Worm (Caenorhabditis elegans) whole organism, L2 larva: Measurements from ENCODE around the gene dbl-1.

Experiments
- C34F6.9 ChIP-seq: fragments of 150-350 bp; optimal IDR thresholded peaks from 2 replicates; lab custom pipeline; 2014; ENCODE audit warnings: missing biosample characterization, missing genetic modification characterization
- F13H6.1 ChIP-seq: sonication (generic microtip); optimal IDR thresholded peaks from 2 replicates; lab custom pipeline; 2016; ENCODE audit warnings: missing genetic modification characterization, missing compliant biosample characterization
- R02D3.7 ChIP-seq: fragments of 150-350 bp; optimal IDR thresholded peaks from 2 replicates; lab custom pipeline; 2014; ENCODE audit warnings: missing biosample characterization, missing genetic modification characterization
- Y55F3AM.14 ChIP-seq: fragments of 200-800 bp; sonication (Bioruptor generic); optimal IDR thresholded peaks from 2 replicates; lab custom pipeline; 2018; ENCODE audit warnings: mild to moderate bottlenecking, missing genetic modification characterization, missing compliant biosample characterization
- alr-1 ChIP-seq: fragments of 150-350 bp; optimal IDR thresholded peaks from 2 replicates; lab custom pipeline; 2014; ENCODE audit warnings: missing biosample characterization, missing genetic modification characterization
- aly-2 ChIP-seq: fragments of 150-350 bp; optimal IDR thresholded peaks from 2 replicates; lab custom pipeline; 2014; ENCODE audit warnings: missing biosample characterization, missing genetic modification characterization
- blmp-1 ChIP-seq: sonication (generic microtip); optimal IDR thresholded peaks from 2 replicates; lab custom pipeline; 2017; ENCODE audit warnings: missing genetic modification characterization, mild to moderate bottlenecking, missing compliant biosample characterization, antibody characterized with exemption, moderate library complexity; ENCODE audit not compliant: insufficient read depth
- ceh-16 ChIP-seq: fragments of 150-350 bp; optimal IDR thresholded peaks from 2 replicates; lab custom pipeline; 2014; ENCODE audit warnings: missing biosample characterization, missing genetic modification characterization
- ceh-82 ChIP-seq: fragments of 150-350 bp; optimal IDR thresholded peaks from 2 replicates; lab custom pipeline; 2014; ENCODE audit warnings: missing biosample characterization, missing genetic modification characterization
- crh-2 ChIP-seq: sonication (generic microtip); optimal IDR thresholded peaks from 2 replicates; lab custom pipeline; 2017; ENCODE audit warnings: missing biosample characterization, missing genetic modification characterization
- dmd-4 ChIP-seq: sonication (generic microtip); optimal IDR thresholded peaks from 2 replicates; lab custom pipeline; 2017; ENCODE audit warnings: missing biosample characterization, missing genetic modification characterization
- egl-27 ChIP-seq: sonication (generic microtip); optimal IDR thresholded peaks from 3 replicates; lab custom pipeline; 2017; ENCODE audit warnings: missing biosample characterization, missing genetic modification reagents, missing genetic modification characterization
- elt-3 ChIP-seq: sonication (generic microtip); optimal IDR thresholded peaks from 2 replicates; lab custom pipeline; 2017; ENCODE audit warnings: missing biosample characterization, missing genetic modification characterization
- fos-1 ChIP-seq: fragments of 150-350 bp; optimal IDR thresholded peaks from 2 replicates; lab custom pipeline; 2014; ENCODE audit warnings: missing biosample characterization, missing genetic modification characterization
- gmeb-1 ChIP-seq: fragments of 150-350 bp; optimal IDR thresholded peaks from 2 replicates; lab custom pipeline; 2014; ENCODE audit warnings: missing biosample characterization, missing genetic modification characterization
- lin-11 ChIP-seq: fragments of 150-350 bp; sonication (generic microtip); optimal IDR thresholded peaks from 2 replicates; lab custom pipeline; 2014; ENCODE audit warnings: missing biosample characterization, missing genetic modification characterization, inconsistent platforms, mixed read lengths
- lin-13 ChIP-seq: fragments of 150-350 bp; optimal IDR thresholded peaks from 2 replicates; lab custom pipeline; 2014; ENCODE audit warnings: missing biosample characterization, missing genetic modification reagents, missing genetic modification characterization
- lin-39 ChIP-seq: fragments of 150-350 bp; optimal IDR thresholded peaks from 2 replicates; lab custom pipeline; 2014; ENCODE audit warnings: missing biosample characterization, missing genetic modification reagents, missing genetic modification characterization
- lsy-2 ChIP-seq, 2 experiments: fragments of 150-350 bp in 1 of 2; sonication (generic microtip) in 1 of 2; optimal IDR thresholded peaks; 2 replicates each; lab custom pipeline; 2014 to 2017; ENCODE audit warnings: missing biosample characterization in 2 of 2, missing genetic modification characterization in 2 of 2
- mab-5 ChIP-seq: fragments of 150-350 bp; optimal IDR thresholded peaks from 2 replicates; lab custom pipeline; 2014; ENCODE audit warnings: missing biosample characterization, missing genetic modification characterization
- mbf-1 ChIP-seq: sonication (generic microtip); optimal IDR thresholded peaks from 2 replicates; lab custom pipeline; 2017; ENCODE audit warnings: missing biosample characterization, missing genetic modification characterization
- mdl-1 ChIP-seq, 2 experiments: fragments of 150-350 bp in 1 of 2; sonication (generic microtip) in 1 of 2; optimal IDR thresholded peaks; 2 replicates each; lab custom pipeline; 2017; ENCODE audit warnings: missing biosample characterization in 2 of 2, missing genetic modification characterization in 2 of 2
- nhr-10 ChIP-seq: sonication (generic microtip); optimal IDR thresholded peaks from 2 replicates; lab custom pipeline; 2017; ENCODE audit warnings: missing biosample characterization, missing genetic modification characterization
- nhr-11 ChIP-seq: fragments of 150-350 bp; optimal IDR thresholded peaks from 2 replicates; lab custom pipeline; 2014; ENCODE audit warnings: missing biosample characterization, missing genetic modification characterization
- nhr-129 ChIP-seq: fragments of 150-350 bp; optimal IDR thresholded peaks from 2 replicates; lab custom pipeline; 2014; ENCODE audit warnings: missing biosample characterization, missing genetic modification characterization
- nhr-21 ChIP-seq: fragments of 150-350 bp; optimal IDR thresholded peaks from 2 replicates; lab custom pipeline; 2014; ENCODE audit warnings: missing biosample characterization, missing genetic modification characterization
- nhr-23 ChIP-seq: fragments of 150-350 bp; optimal IDR thresholded peaks from 2 replicates; lab custom pipeline; 2014; ENCODE audit warnings: missing biosample characterization, missing genetic modification reagents, missing genetic modification characterization
- nhr-237 ChIP-seq: fragments of 150-350 bp; optimal IDR thresholded peaks from 2 replicates; lab custom pipeline; 2014; ENCODE audit warnings: missing biosample characterization, missing genetic modification characterization
- nhr-25 ChIP-seq: fragments of 150-350 bp; sonication (generic microtip); optimal IDR thresholded peaks from 3 replicates; lab custom pipeline; 2014; ENCODE audit warnings: missing biosample characterization, missing genetic modification characterization
- nhr-6 ChIP-seq: fragments of 150-350 bp; optimal IDR thresholded peaks from 2 replicates; lab custom pipeline; 2014; ENCODE audit warnings: missing biosample characterization, missing genetic modification characterization
- nhr-77 ChIP-seq: fragments of 150-350 bp; optimal IDR thresholded peaks from 2 replicates; lab custom pipeline; 2014; ENCODE audit warnings: missing biosample characterization, missing genetic modification characterization
- peb-1 ChIP-seq: fragments of 150-350 bp; optimal IDR thresholded peaks from 2 replicates; lab custom pipeline; 2014; ENCODE audit warnings: missing biosample characterization, missing genetic modification characterization
- sem-4 ChIP-seq: fragments of 150-350 bp; optimal IDR thresholded peaks from 2 replicates; lab custom pipeline; 2014; ENCODE audit warnings: missing biosample characterization, missing genetic modification reagents, missing genetic modification characterization
- skn-1 ChIP-seq: sonication (generic microtip); optimal IDR thresholded peaks from 2 replicates; lab custom pipeline; 2017; ENCODE audit warnings: missing biosample characterization, missing genetic modification characterization
- sma-3 ChIP-seq: sonication (generic microtip); optimal IDR thresholded peaks from 2 replicates; lab custom pipeline; 2016; ENCODE audit warnings: missing genetic modification reagents, missing genetic modification characterization, missing compliant biosample characterization
- sma-9 ChIP-seq, 2 experiments: fragments of 150-350 bp in 1 of 2; sonication (generic microtip) in 1 of 2; optimal IDR thresholded peaks; 2 replicates each; lab custom pipeline; 2014 to 2016; ENCODE audit warnings: missing genetic modification characterization in 2 of 2, mild to moderate bottlenecking in 1 of 2, missing biosample characterization in 1 of 2, missing compliant biosample characterization in 1 of 2, missing genetic modification reagents in 1 of 2, moderate library complexity in 1 of 2
- snpc-4 ChIP-seq: fragments of 150-350 bp; optimal IDR thresholded peaks from 2 replicates; lab custom pipeline; 2014; ENCODE audit warnings: missing biosample characterization, missing genetic modification characterization
- unc-39 ChIP-seq: fragments of 150-350 bp; optimal IDR thresholded peaks from 2 replicates; lab custom pipeline; 2014; ENCODE audit warnings: missing biosample characterization, missing genetic modification characterization
- unc-55 ChIP-seq: fragments of 150-350 bp; sonication (generic microtip); optimal IDR thresholded peaks from 3 replicates; lab custom pipeline; 2014; ENCODE audit warnings: missing biosample characterization, missing genetic modification reagents, missing genetic modification characterization
- zag-1 ChIP-seq: fragments of 150-350 bp; optimal IDR thresholded peaks from 2 replicates; lab custom pipeline; 2014; ENCODE audit warnings: missing biosample characterization, missing genetic modification characterization
- ztf-1 ChIP-seq: fragments of 200-800 bp; sonication (Bioruptor generic); conservative IDR thresholded peaks from 2 replicates; pipeline ENCODE4 v1.3.6; 2022; ENCODE audit warnings: missing genetic modification characterization, missing compliant biosample characterization
- ztf-11 ChIP-seq: sonication (generic microtip); optimal IDR thresholded peaks from 2 replicates; lab custom pipeline; 2017; ENCODE audit warnings: missing biosample characterization, missing genetic modification characterization

dbl-1 gene

DNA sequence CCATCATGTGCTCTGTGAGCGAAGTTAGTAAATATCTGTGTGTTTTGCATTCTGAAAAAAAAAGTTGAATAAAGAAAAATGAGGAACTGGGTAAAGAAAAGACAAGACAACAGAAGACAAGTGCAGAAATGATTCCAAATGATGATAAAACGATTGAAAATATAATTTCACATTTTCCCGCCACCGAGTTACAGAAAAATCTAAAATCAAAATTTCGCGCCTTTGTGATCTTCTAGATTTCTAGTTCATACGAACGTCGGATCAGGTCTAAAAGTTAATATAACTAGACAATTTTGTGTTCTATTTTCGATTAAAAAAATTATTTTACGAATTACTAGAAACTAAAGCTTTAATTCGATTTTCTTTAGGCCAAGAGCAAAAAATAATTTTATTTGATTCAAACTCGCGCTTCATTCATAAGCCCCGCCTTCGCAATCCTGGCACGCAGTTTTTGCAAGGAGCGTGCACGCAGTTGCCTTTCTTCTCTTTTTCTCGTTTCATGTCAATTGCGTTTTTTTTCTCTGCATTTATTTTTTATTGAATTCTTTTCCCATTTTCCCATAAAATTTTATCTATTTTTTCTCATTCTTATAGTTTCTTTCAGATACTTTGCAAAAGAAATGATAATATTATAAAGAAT is 27.0 kb downstream of the dbl-1 start, which contains the start of the genes spn-4 and spe-39:
Gene spn-4, minus strand, starts transcription at position 51 of the 640 bp plus-strand sequence.
Gene spe-39, plus strand, starts transcription at position 599 of the 640 bp plus-strand sequence.
- TF ChIP-seq zag-1 (tag; lab: Kevin White, UChicago), result peak; percentile 2
- peak; percentile 30 for TF ChIP-seq nhr-21
- peak; percentile 55 for TF ChIP-seq crh-2 (tag; lab: Kevin White, UChicago)
- no peak for TF ChIP-seq nhr-77 (tag; lab: Kevin White, UChicago)
- no peak for TF ChIP-seq nhr-6 (tag; lab: Kevin White, UChicago)
- TF ChIP-seq lin-13 (GFP tag; lab: Kevin White, UChicago), result peak; percentile 64
- TF ChIP-seq nhr-129 (tag; lab: Kevin White, UChicago), result peak; percentile 70
- no peak for TF ChIP-seq nhr-10
- TF ChIP-seq ceh-82 (tag; lab: Kevin White, UChicago), result no peak
- TF ChIP-seq lin-39 (tag; lab: Kevin White, UChicago), result no peak
- TF ChIP-seq mab-5 (tag; lab: Kevin White, UChicago), result peak; percentile 75
- TF ChIP-seq nhr-237 (tag; lab: Kevin White, UChicago), result no peak
- peak; percentile 74 for TF ChIP-seq F13H6.1 (tag; lab: Kevin White, UChicago)
- TF ChIP-seq sem-4 (tag; lab: Kevin White, UChicago), result peak; percentile 62
- TF ChIP-seq mbf-1 (tag; lab: Kevin White, UChicago), result no peak
- TF ChIP-seq alr-1 (tag; lab: Kevin White, UChicago), result no peak
- TF ChIP-seq blmp-1 (tag; lab: Kevin White, UChicago), result peak; percentile 24
- TF ChIP-seq lsy-2 (tag; optimal IDR thresholded peaks at IDR 0.05; lab: Kevin White, UChicago), result peak; percentile 40 to 84
- TF ChIP-seq C34F6.9 (tag; lab: Kevin White, UChicago), result peak; percentile 80
- peak; percentile 3 for TF ChIP-seq snpc-4 (tag; lab: Kevin White, UChicago)
- TF ChIP-seq fos-1, result peak; percentile 32
- TF ChIP-seq aly-2, result no peak
- TF ChIP-seq skn-1 (tag; lab: Kevin White, UChicago), result no peak
- TF ChIP-seq elt-3 (tag; lab: Kevin White, UChicago), result no peak
- TF ChIP-seq unc-39 (tag; lab: Kevin White, UChicago), result no peak
- TF ChIP-seq egl-27 (tag; lab: Kevin White, UChicago), result peak; percentile 46
- TF ChIP-seq mdl-1 (tag; optimal IDR thresholded peaks at IDR 0.05; lab: Kevin White, UChicago), result peak in 1 of 2 experiments; percentile 10
- TF ChIP-seq Y55F3AM.14 (GFP tag; lab: Kevin White, UChicago), result no peak
- no peak for TF ChIP-seq dmd-4 (tag; lab: Kevin White, UChicago)
- peak; percentile 71 for TF ChIP-seq lin-11 (tag; lab: Kevin White, UChicago)
- peak; percentile 38 for TF ChIP-seq ceh-16
- TF ChIP-seq ztf-11 (tag; lab: Kevin White, UChicago), result peak; percentile 25
- TF ChIP-seq nhr-23 (tag; lab: Kevin White, UChicago), result no peak
- peak; percentile 45 for TF ChIP-seq R02D3.7 (tag; lab: Kevin White, UChicago)
- TF ChIP-seq peb-1 (tag; lab: Kevin White, UChicago), result no peak
- peak; percentile 88 for TF ChIP-seq sma-9 (GFP tag; optimal IDR thresholded peaks at IDR 0.05; lab: Kevin White, UChicago)
- no peak for TF ChIP-seq sma-9 (tag; optimal IDR thresholded peaks at IDR 0.05; lab: Kevin White, UChicago)
- no peak for TF ChIP-seq nhr-25 (tag; lab: Kevin White, UChicago)
- no peak for TF ChIP-seq ztf-1 (GFP tag; lab: Robert Waterston, UW)
- no peak for TF ChIP-seq nhr-11 (tag; lab: Kevin White, UChicago)
- TF ChIP-seq unc-55 (GFP tag; lab: Kevin White, UChicago), result peak; percentile 90
- TF ChIP-seq sma-3 (GFP tag; lab: Kevin White, UChicago), result peak; percentile 71
- peak; percentile 96 for TF ChIP-seq gmeb-1 (tag; lab: Kevin White, UChicago)
- TF ChIP-seq, all 48 proteins: peak for 23
